Worm (Caenorhabditis elegans): ENCODE results near the gene F38A1.9.

The F38A1.9 gene

ce11 chrIV:1238147-1238546 is 7.0 kb downstream of the F38A1.9 start:
- TF ChIP-seq nhr-237 (tag; optimal IDR thresholded peaks at IDR 0.05) (no peak), M03D4.4 (tag; optimal IDR thresholded peaks at IDR 0.05) (no peak), unc-62 (GFP tag; optimal IDR thresholded peaks at IDR 0.05) (no peak), nhr-2 (tag; optimal IDR thresholded peaks at IDR 0.05) (no peak)

- TF ChIP-seq unc-120 (tag; optimal IDR thresholded peaks at IDR 0.05; ENCODE audit: poor library complexity, severe bottlenecking) (no peak), sptf-1 (tag; optimal IDR thresholded peaks at IDR 0.05) (no peak), M03D4.4 (tag; optimal IDR thresholded peaks at IDR 0.05) (no peak)
Observed at ce11 chrIV:1235785-1236184, 9.4 kb downstream of the F38A1.9 start.

ce11 chrIV:1234780-1235179 is 10.4 kb downstream of the F38A1.9 start:
- TF ChIP-seq unc-120 (tag; optimal IDR thresholded peaks at IDR 0.05; ENCODE audit: poor library complexity, severe bottlenecking), result no peak

ce11 chrIV:1232419-1233145 is 12.6 kb downstream of the F38A1.9 start:
- TF ChIP-seq ztf-11 (tag; optimal IDR thresholded peaks at IDR 0.05) (no peak), ham-2 (GFP tag; optimal IDR thresholded peaks at IDR 0.05) (no peak), mls-2 (tag; optimal IDR thresholded peaks at IDR 0.05) (no peak)

DNA sequence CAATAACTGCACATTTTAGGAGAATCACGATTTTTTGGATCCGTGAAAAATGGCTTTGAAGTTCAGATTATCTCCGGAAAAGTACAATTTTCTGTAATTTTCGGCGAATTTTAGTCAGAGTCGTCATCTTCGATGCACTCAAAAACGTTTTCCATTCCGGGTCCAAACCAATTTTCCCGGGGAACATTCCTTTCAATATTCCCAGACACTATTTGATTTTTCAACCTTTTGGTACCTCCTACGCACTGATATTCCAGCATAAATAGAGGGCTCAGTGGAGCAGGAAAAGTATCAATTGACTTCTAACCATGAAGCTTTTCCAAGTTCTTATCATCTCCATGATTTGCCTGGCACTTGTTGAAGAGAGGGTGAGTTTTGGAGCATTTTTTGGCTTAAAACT is 13.6 kb downstream of the F38A1.9 start, which contains the start of gene W09G12.6:
Gene W09G12.6 (plus strand): TSS at position 301 of the 400 bp plus-strand sequence.
- TF ChIP-seq elt-1 (tag; optimal IDR thresholded peaks at IDR 0.05; ENCODE audit: borderline replicate concordance, insufficient read depth) (no peak), sptf-1 (tag; optimal IDR thresholded peaks at IDR 0.05) (no peak), lin-13 (tag; optimal IDR thresholded peaks at IDR 0.05) (no peak), drap-1 (GFP tag; optimal IDR thresholded peaks at IDR 0.05) (no peak), blmp-1 (tag; optimal IDR thresholded peaks at IDR 0.05) (no peak), lin-32 (GFP tag; optimal IDR thresholded peaks at IDR 0.05) (no peak), tbx-8 (GFP tag; optimal IDR thresholded peaks at IDR 0.05) (no peak), cnd-1 (tag; optimal IDR thresholded peaks at IDR 0.05) (no peak), unc-120 (tag; optimal IDR thresholded peaks at IDR 0.05; ENCODE audit: poor library complexity, severe bottlenecking) (no peak), unc-39 (tag; optimal IDR thresholded peaks at IDR 0.05) (no peak)

- TF ChIP-seq sptf-1 (tag; optimal IDR thresholded peaks at IDR 0.05), result no peak
- TF ChIP-seq unc-120 (tag; optimal IDR thresholded peaks at IDR 0.05; ENCODE audit: poor library complexity, severe bottlenecking), result no peak
- no peak for TF ChIP-seq hlh-1 (tag; optimal IDR thresholded peaks at IDR 0.05)
- TF ChIP-seq nhr-2 (tag; optimal IDR thresholded peaks at IDR 0.05), result no peak
- TF ChIP-seq nhr-28 (tag; optimal IDR thresholded peaks at IDR 0.05), result no peak
- TF ChIP-seq elt-1 (tag; optimal IDR thresholded peaks at IDR 0.05; ENCODE audit: borderline replicate concordance, insufficient read depth), result no peak
- no peak for TF ChIP-seq nhr-76 (tag; optimal IDR thresholded peaks at IDR 0.05)
- TF ChIP-seq mep-1 (tag; optimal IDR thresholded peaks at IDR 0.05), result no peak
- TF ChIP-seq ces-1 (GFP tag; optimal IDR thresholded peaks at IDR 0.05), result no peak
- no peak for TF ChIP-seq unc-39 (tag; optimal IDR thresholded peaks at IDR 0.05)
- TF ChIP-seq flh-1 (GFP tag; optimal IDR thresholded peaks at IDR 0.05), result no peak
- TF ChIP-seq ztf-11 (tag; optimal IDR thresholded peaks at IDR 0.05), result no peak
- TF ChIP-seq bed-3 (GFP tag; optimal IDR thresholded peaks at IDR 0.05), result no peak
Observed at ce11 chrIV:1228675-1229130, 16.4 kb downstream of the F38A1.9 start, which contains the start of gene W09G12.7. Gene W09G12.7, plus strand, starts transcription at chrIV:1229080.

DNA sequence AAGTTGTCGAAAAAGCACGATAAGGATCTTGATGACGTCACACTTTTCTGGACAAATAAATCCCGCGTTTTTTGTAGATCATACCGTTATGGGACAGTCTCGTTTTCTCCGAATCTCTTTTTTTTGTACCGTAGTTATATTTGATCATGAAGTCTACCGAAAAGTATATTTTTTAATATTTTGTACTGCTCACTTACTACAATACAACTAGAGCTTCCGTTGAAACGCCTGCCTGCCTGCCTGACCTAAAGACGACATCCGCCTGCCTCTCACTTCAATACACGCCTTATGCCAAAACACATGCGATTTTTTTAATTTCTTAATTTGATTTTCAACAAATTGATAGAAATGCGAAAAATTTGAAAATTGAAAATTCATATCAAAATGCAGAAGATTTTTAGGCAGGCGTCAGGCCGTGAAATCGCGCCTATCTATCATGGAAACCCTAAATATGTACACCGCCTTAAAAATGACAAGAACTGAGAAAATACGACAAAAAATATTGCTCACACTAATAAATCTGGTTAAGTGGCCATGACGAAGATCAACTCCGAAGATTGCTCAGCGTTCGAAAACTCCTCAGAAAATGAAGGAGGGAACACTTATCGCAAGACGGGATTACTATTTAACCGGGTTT is 19.4 kb downstream of the F38A1.9 start, which contains the start of gene W09G12.8:
Gene W09G12.8 (plus strand): TSS at position 587 of the 637 bp plus-strand sequence.
- no peak for TF ChIP-seq nhr-12 (tag; optimal IDR thresholded peaks at IDR 0.05)
- peak; percentile 0 for TF ChIP-seq zip-8 (tag; optimal IDR thresholded peaks at IDR 0.05)

Measured in whole organism, mixed stage, embryonic.